Worm (Caenorhabditis elegans): ENCODE measurements around the gene srsy-1.

- no peak for TF ChIP-seq lsy-2 (tag; optimal IDR thresholded peaks at IDR 0.05)
- no peak for TF ChIP-seq madf-5 (GFP tag; IDR thresholded peaks at IDR 0.05)
- TF ChIP-seq lin-39 (tag; optimal IDR thresholded peaks at IDR 0.05): no peak
- no peak for TF ChIP-seq snpc-4 (tag; optimal IDR thresholded peaks at IDR 0.05)
- no peak for TF ChIP-seq dpl-1 (GFP tag; optimal IDR thresholded peaks at IDR 0.05)
- no peak for TF ChIP-seq gei-8 (GFP tag; optimal IDR thresholded peaks at IDR 0.05)
- no peak for TF ChIP-seq ces-1 (GFP tag; optimal IDR thresholded peaks at IDR 0.05)
- TF ChIP-seq mes-2 (tag; optimal IDR thresholded peaks at IDR 0.05; ENCODE audit: poor library complexity, severe bottlenecking): no peak
- TF ChIP-seq nhr-102 (tag; optimal IDR thresholded peaks at IDR 0.05): no peak
- no peak for TF ChIP-seq ama-1 (optimal IDR thresholded peaks at IDR 0.05)
- no peak for TF ChIP-seq jun-1 (tag; optimal IDR thresholded peaks at IDR 0.05)
- no peak for TF ChIP-seq nhr-76 (tag; optimal IDR thresholded peaks at IDR 0.05)
- no peak for TF ChIP-seq F26F4.8 (GFP tag; conservative IDR thresholded peaks at IDR 0.05)
- TF ChIP-seq zag-1 (tag; optimal IDR thresholded peaks at IDR 0.05): no peak
Measured at ce11 chrII:5115733-5116132, at the start of gene srsy-1.
